Fruit fly (Drosophila melanogaster) S2 (cell line): ENCODE results near the gene Idgf2.

Experiments
- CG8478 ChIP-seq: fragments of >200 bp; optimal IDR thresholded peaks from 2 replicates; lab custom pipeline; 2018
- CTCF ChIP-seq, 2 experiments: fragments of >200 bp; optimal IDR thresholded peaks; 2 replicates each; lab custom pipeline; 2018

DNA sequence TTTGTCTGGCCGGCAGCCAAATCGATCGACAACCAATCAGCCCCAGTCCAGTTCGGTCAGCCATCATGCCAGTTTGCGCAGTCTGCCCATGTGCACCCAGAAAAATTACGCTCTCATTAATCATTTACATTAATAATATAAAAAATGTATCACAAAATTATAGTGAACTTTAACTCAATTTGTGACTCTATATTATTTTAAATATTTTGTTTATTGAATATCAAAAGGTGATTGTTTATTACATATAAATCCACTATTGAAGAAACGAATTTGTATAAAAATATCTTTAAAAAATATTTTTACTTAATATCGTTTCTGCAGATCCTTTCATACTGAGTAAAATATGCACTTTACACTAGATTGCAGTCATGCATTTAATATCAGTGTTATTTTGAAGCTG, 39.8 kb upstream of the Idgf2 start:
- TF ChIP-seq CG8478 (lab: Kevin White, UChicago) (no peak), CTCF (optimal IDR thresholded peaks at IDR 0.05; lab: Kevin White, UChicago) (no peak)
